Worm (Caenorhabditis elegans) whole organism, young adult: Measurements from ENCODE around the gene ceeh-2.

ENCODE experiments used
- dpl-1 ChIP-seq: fragments of 150-350 bp; optimal IDR thresholded peaks from 2 replicates; lab custom pipeline; 2014; ENCODE audit warnings: missing biosample characterization, missing genetic modification reagents, missing genetic modification characterization
- mxl-1 ChIP-seq: sonication (generic microtip); optimal IDR thresholded peaks from 2 replicates; lab custom pipeline; 2016; ENCODE audit warnings: missing genetic modification characterization, missing compliant biosample characterization
- unc-62 ChIP-seq: fragments of 150-350 bp; optimal IDR thresholded peaks from 2 replicates; lab custom pipeline; 2014; ENCODE audit warnings: missing biosample characterization, missing genetic modification reagents, missing genetic modification characterization

DNA sequence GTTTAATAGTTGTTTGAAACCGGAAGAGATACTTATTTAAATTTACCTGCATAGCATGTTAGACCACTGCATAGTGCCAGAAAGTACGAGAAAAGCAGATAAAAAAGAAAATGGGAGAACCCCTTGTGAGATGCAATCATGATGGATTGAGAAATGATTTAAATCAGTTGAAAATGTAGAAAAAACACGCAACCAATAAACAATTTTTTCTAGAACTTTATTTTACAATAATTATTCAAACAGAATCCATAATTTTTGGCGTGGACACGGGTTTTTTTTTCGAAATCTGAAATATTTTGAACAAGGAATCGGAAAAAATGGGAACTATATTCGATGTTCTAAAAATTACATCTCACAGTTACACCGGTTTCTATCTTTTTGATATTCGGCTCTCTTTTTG lies 21.6 kb upstream of the ceeh-2 start, which contains the start of gene AC3.12:
- no peak for TF ChIP-seq unc-62 (GFP tag; lab: Kevin White, UChicago)
- no peak for TF ChIP-seq mxl-1 (tag; lab: Kevin White, UChicago)
- TF ChIP-seq dpl-1, result no peak
